Worm (Caenorhabditis elegans): ENCODE data around the gene srw-54.

The srw-54 gene

DNA sequence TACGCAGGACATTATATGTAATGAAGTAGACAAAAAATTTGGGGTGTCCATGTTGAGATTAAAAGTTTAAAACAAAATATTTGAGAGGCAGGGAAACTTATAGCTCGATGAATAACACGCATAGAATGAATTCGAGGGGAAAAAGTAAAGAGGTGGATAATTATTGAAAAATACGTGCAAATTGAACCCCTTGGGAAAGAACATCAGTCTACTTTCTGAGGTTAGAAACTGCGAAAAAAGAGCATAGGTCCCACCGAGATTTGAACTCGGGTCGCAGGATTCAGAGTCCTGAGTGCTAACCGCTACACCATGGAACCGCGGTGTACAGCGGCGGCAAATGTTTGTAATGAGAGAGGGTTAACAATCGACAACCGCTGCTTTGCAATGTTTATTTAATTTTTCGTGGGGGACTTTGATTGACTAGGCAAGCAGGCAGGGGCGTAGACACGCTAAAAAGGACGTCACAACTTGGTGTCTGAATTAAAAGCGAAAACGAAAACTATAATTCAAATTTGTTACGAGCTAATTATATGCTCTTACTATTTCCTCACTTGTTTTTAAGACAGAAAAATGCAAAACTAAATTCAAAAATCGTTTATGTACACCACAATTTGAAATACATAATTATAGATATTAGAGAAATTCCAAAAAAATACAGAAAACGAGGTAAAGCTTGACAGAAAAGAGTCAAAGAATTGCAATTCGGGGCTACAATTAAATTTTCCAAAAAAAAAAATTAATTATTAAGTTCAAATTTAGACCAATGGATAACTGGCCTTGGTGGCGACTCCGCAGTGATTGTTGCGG, 18.9 kb upstream of the srw-54 start, which contains the start of gene srh-269 (continued):
- TF ChIP-seq C16A3.4 (tag; optimal IDR thresholded peaks at IDR 0.05) (peak; percentile 56), ztf-4 (tag; optimal IDR thresholded peaks at IDR 0.05) (peak; percentile 75), irx-1 (tag; optimal IDR thresholded peaks at IDR 0.05) (peak; percentile 12), tbx-2 (tag; optimal IDR thresholded peaks at IDR 0.05) (peak; percentile 54), ama-1 (optimal IDR thresholded peaks at IDR 0.05) (peak; percentile 87), swsn-7 (tag; optimal IDR thresholded peaks at IDR 0.05) (peak; percentile 50), dpl-1 (GFP tag; optimal IDR thresholded peaks at IDR 0.05) (peak in 2 of 3 experiments; percentile 38 to 39), elt-2 (tag; optimal IDR thresholded peaks at IDR 0.05) (peak; percentile 65), blmp-1 (tag; optimal IDR thresholded peaks at IDR 0.05) (no peak), hlh-17 (GFP tag; optimal IDR thresholded peaks at IDR 0.05; ENCODE audit: borderline replicate concordance) (no peak), dsc-1 (tag; optimal IDR thresholded peaks at IDR 0.05) (peak; percentile 69), grh-1 (GFP tag; IDR thresholded peaks at IDR 0.05) (no peak), sup-37 (GFP tag; optimal IDR thresholded peaks at IDR 0.05) (peak; percentile 28), nhr-28 (tag; optimal IDR thresholded peaks at IDR 0.05) (no peak), efl-1 (optimal IDR thresholded peaks at IDR 0.05) (peak; percentile 28 to 55), efl-1 (GFP tag; optimal IDR thresholded peaks at IDR 0.05 in 1 of 2) (peak; percentile 8 to 92), pag-3 (tag; optimal IDR thresholded peaks at IDR 0.05; ENCODE audit: borderline replicate concordance, insufficient read depth) (no peak), fkh-8 (tag; optimal IDR thresholded peaks at IDR 0.05) (no peak), zag-1 (tag; optimal IDR thresholded peaks at IDR 0.05) (no peak), isw-1 (GFP tag; IDR thresholded peaks at IDR 0.05) (no peak), xbp-1 (tag; optimal IDR thresholded peaks at IDR 0.05) (peak; percentile 31), C04F5.9 (tag; optimal IDR thresholded peaks at IDR 0.05) (no peak), ceh-82 (tag; optimal IDR thresholded peaks at IDR 0.05) (peak in 1 of 3 experiments; percentile 33), Y116A8C.19 (tag; optimal IDR thresholded peaks at IDR 0.05; ENCODE audit: borderline replicate concordance) (no peak), aha-1 (tag; optimal IDR thresholded peaks at IDR 0.05) (no peak), lin-39 (tag; optimal IDR thresholded peaks at IDR 0.05) (no peak), lir-3 (tag; optimal IDR thresholded peaks at IDR 0.05; ENCODE audit: poor library complexity) (no peak), nhr-47 (tag; optimal IDR thresholded peaks at IDR 0.05) (peak; percentile 69), tlp-1 (tag; optimal IDR thresholded peaks at IDR 0.05) (no peak), fkh-4 (tag; optimal IDR thresholded peaks at IDR 0.05; ENCODE audit: borderline replicate concordance) (no peak), lin-13 (GFP tag; optimal IDR thresholded peaks at IDR 0.05) (peak; percentile 28), nhr-12 (tag; optimal IDR thresholded peaks at IDR 0.05) (no peak), lin-15B (tag; optimal IDR thresholded peaks at IDR 0.05) (no peak), ztf-11 (tag; optimal IDR thresholded peaks at IDR 0.05) (no peak), egl-13 (tag; optimal IDR thresholded peaks at IDR 0.05) (no peak), hpl-2 (GFP tag; optimal IDR thresholded peaks at IDR 0.05) (no peak), ceh-63 (GFP tag; optimal IDR thresholded peaks at IDR 0.05) (no peak), zip-4 (GFP tag; optimal IDR thresholded peaks at IDR 0.05) (no peak), vab-15 (tag; optimal IDR thresholded peaks at IDR 0.05) (no peak), lin-14 (GFP tag; optimal IDR thresholded peaks at IDR 0.05) (peak; percentile 45), fkh-10 (GFP tag; optimal IDR thresholded peaks at IDR 0.05) (no peak), C34B4.2 (tag; optimal IDR thresholded peaks at IDR 0.05) (no peak)
